Worm (Caenorhabditis elegans): ENCODE results near the gene C17B7.14.

C17B7.14 gene

ce11 chrV:3357106-3357505 lies 36.8 kb upstream of the C17B7.14 start, which contains the start of gene scrm-3 (continued):
- TF ChIP-seq hlh-15 (tag; optimal IDR thresholded peaks at IDR 0.05) (no peak), ahr-1 (tag; optimal IDR thresholded peaks at IDR 0.05) (no peak)

- no peak for TF ChIP-seq sox-2 (GFP tag; IDR thresholded peaks at IDR 0.05)
- TF ChIP-seq pax-1 (tag; optimal IDR thresholded peaks at IDR 0.05) = no peak
- TF ChIP-seq eyg-1 (tag; optimal IDR thresholded peaks at IDR 0.05) = no peak
- TF ChIP-seq fkh-6 (tag; optimal IDR thresholded peaks at IDR 0.05) = no peak
- no peak for TF ChIP-seq ztf-16 (tag; optimal IDR thresholded peaks at IDR 0.05)
- TF ChIP-seq ama-1 (optimal IDR thresholded peaks at IDR 0.05) = no peak
- no peak for TF ChIP-seq pros-1 (tag; optimal IDR thresholded peaks at IDR 0.05)
- no peak for TF ChIP-seq C08G9.2 (tag; optimal IDR thresholded peaks at IDR 0.05)
- TF ChIP-seq Y22D7AL.16 (tag; optimal IDR thresholded peaks at IDR 0.05) = no peak
- no peak for TF ChIP-seq ttx-3 (tag; optimal IDR thresholded peaks at IDR 0.05)
- TF ChIP-seq K02D7.2 (tag; optimal IDR thresholded peaks at IDR 0.05) = no peak
- TF ChIP-seq che-1 (tag; optimal IDR thresholded peaks at IDR 0.05) = no peak
- TF ChIP-seq ceh-6 (GFP tag; optimal IDR thresholded peaks at IDR 0.05) = no peak
- no peak for TF ChIP-seq syd-9 (tag; optimal IDR thresholded peaks at IDR 0.05)
- TF ChIP-seq F13H6.1 (tag; optimal IDR thresholded peaks at IDR 0.05) = no peak
These were observed 35.2 kb upstream of the C17B7.14 start for ce11 chrV:3355544-3355943.

ce11 chrV:3352925-3353324 lies 32.6 kb upstream of the C17B7.14 start, which contains the start of gene C17B7.12:
TSS of gene C17B7.12 (plus strand) at chrV:3353225.
- TF ChIP-seq fax-1 (tag; optimal IDR thresholded peaks at IDR 0.05) = no peak
- TF ChIP-seq C38D4.7 (GFP tag; optimal IDR thresholded peaks at IDR 0.05) = no peak
- no peak for TF ChIP-seq ceh-48 (tag; optimal IDR thresholded peaks at IDR 0.05)
- TF ChIP-seq unc-55 (GFP tag; optimal IDR thresholded peaks at IDR 0.05) = no peak
- no peak for TF ChIP-seq unc-42 (tag; optimal IDR thresholded peaks at IDR 0.05)
- TF ChIP-seq F13H6.1 (tag; optimal IDR thresholded peaks at IDR 0.05) = no peak
- TF ChIP-seq ceh-22 (tag; optimal IDR thresholded peaks at IDR 0.05) = no peak
- no peak for TF ChIP-seq ceh-18 (tag; optimal IDR thresholded peaks at IDR 0.05)
- no peak for TF ChIP-seq npax-4 (tag; optimal IDR thresholded peaks at IDR 0.05)
- TF ChIP-seq hlh-6 (tag; optimal IDR thresholded peaks at IDR 0.05) = no peak
- no peak for TF ChIP-seq fkh-10 (GFP tag; optimal IDR thresholded peaks at IDR 0.05)
- TF ChIP-seq ceh-19 (GFP tag; optimal IDR thresholded peaks at IDR 0.05) = no peak
- TF ChIP-seq hlh-30 (tag; optimal IDR thresholded peaks at IDR 0.05; ENCODE audit: insufficient read depth) = no peak

ce11 chrV:3351266-3351665 lies 30.9 kb upstream of the C17B7.14 start, which contains the start of gene str-63:
TSS of gene str-63 (plus strand) at chrV:3351566.
- TF ChIP-seq dve-1 (tag; optimal IDR thresholded peaks at IDR 0.05) (no peak), tbx-7 (tag; optimal IDR thresholded peaks at IDR 0.05) (no peak), ceh-2 (tag; optimal IDR thresholded peaks at IDR 0.05) (no peak), ceh-48 (tag; optimal IDR thresholded peaks at IDR 0.05) (no peak), ceh-24 (tag; optimal IDR thresholded peaks at IDR 0.05) (no peak), lim-6 (tag; optimal IDR thresholded peaks at IDR 0.05) (no peak), elt-2 (tag; optimal IDR thresholded peaks at IDR 0.05) (no peak)

- no peak for TF ChIP-seq hlh-6 (tag; optimal IDR thresholded peaks at IDR 0.05)
- TF ChIP-seq Y22D7AL.16 (tag; optimal IDR thresholded peaks at IDR 0.05) = no peak
- no peak for TF ChIP-seq elt-4 (tag; optimal IDR thresholded peaks at IDR 0.05)
- TF ChIP-seq pha-4 (tag; optimal IDR thresholded peaks at IDR 0.05) = no peak
- TF ChIP-seq ama-1 (optimal IDR thresholded peaks at IDR 0.05) = no peak
- TF ChIP-seq K02D7.2 (tag; optimal IDR thresholded peaks at IDR 0.05) = no peak
- no peak for TF ChIP-seq C38D4.7 (GFP tag; optimal IDR thresholded peaks at IDR 0.05)
- no peak for TF ChIP-seq eyg-1 (tag; optimal IDR thresholded peaks at IDR 0.05)
These were observed 29.5 kb upstream of the C17B7.14 start, which contains the start of gene C17B7.15 for ce11 chrV:3349877-3350276. TSS of gene C17B7.15 (plus strand) at chrV:3350177.
